Worm (Caenorhabditis elegans): ENCODE results near the gene C25F9.6.

Gene C25F9.6

DNA sequence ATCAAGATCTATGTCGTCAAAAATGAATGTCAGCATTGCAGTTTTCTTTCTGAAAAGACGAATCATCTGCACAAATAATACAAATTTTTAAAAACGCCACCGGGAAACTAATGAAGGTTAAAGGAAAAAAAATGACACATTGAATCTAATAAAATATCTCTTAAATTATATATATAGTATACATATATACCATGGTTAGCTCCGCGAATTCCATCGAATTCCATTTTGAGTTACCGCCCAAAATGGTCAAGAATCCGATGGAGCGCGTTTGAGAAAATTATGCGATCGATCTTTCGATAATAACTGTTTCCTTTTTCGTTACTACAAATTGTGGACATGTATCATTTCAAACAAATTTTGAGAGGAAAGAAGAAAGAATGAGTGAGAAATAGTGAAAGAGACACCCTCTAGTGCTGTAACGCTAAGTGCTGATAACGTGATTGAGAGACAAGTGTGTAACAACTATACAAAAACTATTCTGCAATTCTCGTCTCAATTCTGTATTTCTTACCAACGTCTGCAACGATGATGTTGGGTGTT lies at the start of gene C25F9.6, which contains the start of gene C25F9.10:
Gene C25F9.6 (minus strand): TSS at position 51 of the 540 bp plus-strand sequence.
Gene C25F9.10 (plus strand): TSS at position 454 of the 540 bp plus-strand sequence.
- no peak for TF ChIP-seq unc-62 (GFP tag; optimal IDR thresholded peaks at IDR 0.05)

DNA sequence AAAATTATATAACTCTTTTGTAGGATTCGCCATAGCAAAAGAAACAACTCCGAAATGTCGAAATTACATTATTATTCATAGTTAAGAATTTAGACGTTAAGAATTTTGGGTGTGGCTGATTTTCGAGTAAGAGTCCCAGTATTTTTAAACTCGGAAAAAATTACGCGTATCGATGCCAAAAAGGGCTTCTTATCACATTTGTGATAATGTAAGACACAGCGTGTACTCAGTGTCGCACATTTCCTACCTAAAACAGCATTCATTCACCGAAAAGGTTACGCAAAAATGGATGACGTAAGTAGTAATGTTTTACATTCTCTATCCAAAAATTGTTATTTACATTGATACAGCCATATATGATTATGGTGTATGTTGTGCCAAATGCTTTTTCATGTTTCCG lies 44.4 kb upstream of the C25F9.6 start, which contains the start of gene M04C3.5:
Gene M04C3.5 (plus strand): TSS at position 190 of the 400 bp plus-strand sequence.
- no peak for TF ChIP-seq unc-62 (GFP tag; optimal IDR thresholded peaks at IDR 0.05)

DNA sequence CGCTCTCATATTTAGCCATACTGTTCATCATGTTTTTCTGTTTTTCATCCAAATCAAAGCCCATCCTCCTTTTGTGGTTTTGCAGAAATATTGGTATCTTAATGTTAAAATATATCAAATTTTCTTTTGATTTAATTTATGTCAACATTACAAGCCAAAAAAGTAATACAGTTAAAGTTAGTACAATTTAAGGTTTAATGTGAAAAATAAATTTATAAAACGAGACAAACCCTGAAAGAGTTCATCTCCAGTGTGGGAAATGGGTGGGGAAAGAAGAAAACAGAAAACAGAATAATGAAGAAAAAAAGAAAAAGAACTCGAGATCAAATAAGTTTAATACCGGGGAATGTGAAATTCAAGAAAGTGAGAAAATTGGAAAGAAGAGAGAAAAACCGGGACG lies 43.7 kb upstream of the C25F9.6 start, which contains the start of gene M04C3.2:
Gene M04C3.2 (minus strand): TSS at position 101 of the 400 bp plus-strand sequence.
- TF ChIP-seq unc-62 (GFP tag; optimal IDR thresholded peaks at IDR 0.05) = no peak

DNA sequence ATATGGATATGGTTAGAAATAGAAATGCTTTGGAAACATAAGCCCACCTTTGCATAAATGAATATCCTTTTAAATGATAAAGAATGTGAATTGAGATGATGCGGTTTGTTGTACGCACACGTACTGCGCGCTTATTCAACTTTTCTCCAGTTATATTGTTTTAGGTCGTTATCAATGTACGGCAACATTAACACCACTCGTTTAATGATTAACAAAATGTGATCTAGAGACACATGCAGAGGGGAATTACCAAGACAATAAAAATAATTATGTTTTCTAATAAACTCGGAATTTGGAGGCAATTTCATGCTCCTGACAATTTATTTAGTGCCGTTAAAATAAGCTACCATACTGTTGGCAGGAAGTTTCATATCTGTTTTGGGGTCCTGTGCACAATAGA lies 40.3 kb upstream of the C25F9.6 start, which contains the start of gene M04C3.1:
Gene M04C3.1 (minus strand): TSS at position 164 of the 400 bp plus-strand sequence.
- TF ChIP-seq unc-62 (GFP tag; optimal IDR thresholded peaks at IDR 0.05) = no peak

DNA sequence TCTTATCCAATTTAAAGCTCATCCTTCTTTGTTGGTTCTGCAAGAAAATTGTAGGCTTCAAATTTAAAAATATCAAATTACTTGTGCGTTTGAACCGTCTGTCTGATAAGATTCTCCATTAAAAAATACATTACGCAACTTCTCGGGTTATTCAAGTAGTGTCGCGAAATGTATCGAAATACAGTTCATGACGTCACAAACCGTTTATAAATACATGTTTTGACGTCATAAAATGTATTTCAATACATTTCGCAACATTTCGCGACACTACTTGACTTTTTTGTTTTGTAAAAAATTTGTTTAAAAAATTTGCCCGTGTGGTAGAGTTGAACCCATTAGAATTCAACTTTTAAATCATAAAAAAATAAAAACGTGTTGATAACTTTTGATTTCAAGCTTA lies 38.5 kb upstream of the C25F9.6 start:
- TF ChIP-seq unc-62 (GFP tag; optimal IDR thresholded peaks at IDR 0.05) = no peak

DNA sequence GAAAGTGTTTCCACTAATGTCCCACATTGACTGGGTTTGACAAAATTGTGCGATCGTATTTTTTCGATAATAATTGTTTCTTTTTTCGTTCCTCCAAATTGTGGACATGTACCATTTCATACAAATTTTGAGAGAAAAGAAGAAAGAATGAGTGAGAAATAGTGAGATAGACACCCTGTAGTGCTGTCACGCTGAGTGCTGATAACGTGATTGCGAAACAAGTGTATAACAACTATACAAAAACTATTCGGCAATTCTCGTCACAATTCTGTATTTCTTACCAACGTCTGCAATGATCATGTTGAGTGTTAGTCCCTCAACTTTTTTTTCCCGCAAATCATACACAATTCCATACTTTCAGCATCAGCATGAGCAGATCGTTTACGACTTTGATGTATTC lies 31.2 kb upstream of the C25F9.6 start, which contains the start of gene C25F9.14:
Gene C25F9.14 (plus strand): TSS at position 178 of the 400 bp plus-strand sequence.
- no peak for TF ChIP-seq unc-62 (GFP tag; optimal IDR thresholded peaks at IDR 0.05)

DNA sequence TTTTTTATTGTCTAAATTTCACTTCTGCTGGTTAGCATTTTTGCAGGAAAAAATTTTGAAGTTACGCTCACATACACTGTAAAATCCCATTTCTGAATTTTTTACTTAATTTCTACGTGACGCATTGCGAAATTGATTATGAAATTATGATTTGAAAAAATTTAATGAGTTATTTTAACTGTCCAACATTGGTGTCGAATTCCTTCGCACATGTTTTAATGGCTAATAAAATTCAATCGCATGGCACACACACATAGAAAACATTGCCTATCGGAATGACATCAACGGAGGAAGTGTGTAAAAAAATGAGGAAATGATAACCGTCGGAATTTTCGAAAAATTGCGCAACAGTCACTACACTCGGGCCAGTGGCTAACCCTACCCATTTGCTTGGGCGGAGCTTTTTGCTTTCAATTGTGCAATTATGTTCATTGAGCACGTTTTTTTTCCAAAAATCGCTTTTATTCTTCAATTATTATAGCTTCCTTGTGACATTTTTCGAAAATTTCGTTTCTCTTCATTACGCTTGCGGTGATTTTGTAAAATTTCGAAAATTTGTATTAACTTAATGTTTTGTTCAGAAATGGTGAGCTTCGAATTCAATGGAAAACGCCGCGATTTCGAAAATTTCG lies 28.8 kb upstream of the C25F9.6 start, which contains the start of gene C25F9.16:
Gene C25F9.16 (plus strand): TSS at position 582 of the 632 bp plus-strand sequence.
- TF ChIP-seq unc-62 (GFP tag; optimal IDR thresholded peaks at IDR 0.05) = no peak

DNA sequence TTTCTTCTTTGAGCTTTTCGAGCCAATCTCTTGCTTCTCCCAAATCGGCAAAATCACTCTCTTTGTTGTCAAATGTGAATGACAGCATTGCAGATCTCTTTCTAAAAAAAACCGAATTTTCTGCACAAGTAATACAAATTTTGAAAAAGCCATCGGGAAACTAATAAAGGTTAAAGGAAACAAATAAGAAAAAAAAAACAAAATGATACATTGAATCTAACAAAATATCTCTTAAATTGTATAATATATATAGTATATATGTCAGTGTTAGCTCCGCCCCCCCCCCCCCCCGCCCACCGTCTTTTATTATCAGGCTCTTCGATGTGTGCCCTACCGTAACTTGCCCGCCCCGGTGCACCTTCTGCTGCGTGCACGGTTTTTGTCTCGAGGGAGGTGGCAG lies 27.8 kb upstream of the C25F9.6 start, which contains the start of gene C25F9.11:
Gene C25F9.11 (minus strand): TSS at position 101 of the 400 bp plus-strand sequence.
- no peak for TF ChIP-seq unc-62 (GFP tag; optimal IDR thresholded peaks at IDR 0.05)

DNA sequence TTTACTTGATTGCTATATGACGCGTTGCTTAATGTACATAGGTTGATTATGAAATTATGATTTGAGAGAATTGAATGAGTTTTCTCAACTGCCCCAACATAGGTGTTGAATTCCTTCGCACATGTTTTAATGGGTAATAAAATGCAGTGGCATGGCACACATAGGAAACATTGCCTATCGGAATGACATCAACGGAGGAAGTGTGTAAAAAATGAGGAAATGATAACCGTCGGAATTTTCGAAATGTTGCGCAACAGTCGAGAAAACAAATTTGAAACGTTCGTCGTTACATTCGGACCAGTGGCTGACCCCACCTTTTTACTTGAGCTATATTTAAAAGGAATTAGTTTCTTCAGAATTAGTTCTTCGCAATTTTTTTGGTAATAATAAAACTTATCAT lies 26.9 kb upstream of the C25F9.6 start:
- TF ChIP-seq unc-62 (GFP tag; optimal IDR thresholded peaks at IDR 0.05) = no peak

DNA sequence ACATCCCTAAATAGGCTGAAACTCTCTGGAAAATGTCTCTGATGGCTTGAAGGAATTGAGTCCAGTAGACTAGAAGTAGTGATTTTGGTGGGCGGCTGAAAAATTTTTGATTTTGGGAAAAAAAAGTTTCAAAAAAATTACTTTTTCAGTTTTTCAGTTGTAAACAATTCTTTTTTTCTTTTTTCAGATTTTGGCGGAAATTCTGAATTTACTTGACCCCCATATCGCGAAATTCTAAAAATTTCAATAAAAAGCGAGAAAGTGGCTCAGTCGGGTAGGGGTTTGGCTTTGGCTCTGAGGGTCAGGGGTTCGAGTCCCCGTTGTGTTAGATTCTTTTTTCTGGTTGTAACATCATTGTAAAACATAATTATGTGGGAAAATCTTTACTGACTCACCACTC lies 25.9 kb upstream of the C25F9.6 start, which contains the start of gene srw-85:
Gene srw-85 (minus strand): TSS at position 101 of the 400 bp plus-strand sequence.
- TF ChIP-seq unc-62 (GFP tag; optimal IDR thresholded peaks at IDR 0.05) = no peak

DNA sequence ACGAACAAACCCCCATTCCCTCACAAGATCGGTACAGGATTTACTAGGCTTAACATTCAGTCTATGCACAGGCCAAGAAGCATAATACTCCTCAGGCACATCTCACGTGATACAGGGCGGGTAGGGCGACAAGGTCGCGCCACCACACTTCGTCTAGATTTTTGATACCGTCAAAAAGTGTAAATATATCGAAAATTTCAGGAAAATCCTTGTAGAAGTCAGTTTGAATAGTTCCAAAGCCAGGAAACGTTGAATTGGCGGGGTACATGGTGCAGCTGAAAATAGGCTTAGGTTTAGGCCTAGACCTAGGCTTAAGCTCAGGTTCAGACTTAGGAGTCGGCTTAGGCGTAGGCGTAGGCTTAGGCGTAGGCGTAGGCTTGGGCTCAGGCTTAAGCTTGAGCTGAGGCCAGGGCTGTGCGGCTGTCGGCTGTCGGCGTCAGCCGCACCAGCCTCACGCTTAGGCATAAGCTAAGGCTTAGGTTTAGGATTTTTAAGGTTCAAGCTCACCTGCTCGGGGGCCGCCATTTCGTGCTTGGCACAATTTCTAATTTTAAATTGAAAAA lies 25.3 kb upstream of the C25F9.6 start:
- TF ChIP-seq unc-62 (GFP tag; optimal IDR thresholded peaks at IDR 0.05) = no peak

DNA sequence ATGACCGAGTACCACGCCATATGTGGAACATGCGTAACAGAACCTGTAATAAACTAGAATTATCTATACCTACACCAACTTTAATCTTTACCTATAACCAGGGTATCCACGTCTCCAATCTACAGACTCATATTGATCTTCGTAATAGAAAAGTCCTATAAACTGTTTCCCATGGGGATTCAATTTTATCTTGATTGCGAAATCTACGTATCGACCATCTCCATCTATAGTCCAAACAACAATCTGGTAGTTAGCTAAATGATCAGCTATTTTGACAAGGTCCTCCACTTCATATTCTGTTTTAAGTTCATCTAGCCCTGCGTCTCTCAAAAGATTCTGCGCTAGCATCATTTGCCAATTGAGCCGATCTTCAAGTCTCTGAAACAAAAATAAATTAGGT lies 24.5 kb upstream of the C25F9.6 start:
- TF ChIP-seq unc-62 (GFP tag; optimal IDR thresholded peaks at IDR 0.05) = no peak

DNA sequence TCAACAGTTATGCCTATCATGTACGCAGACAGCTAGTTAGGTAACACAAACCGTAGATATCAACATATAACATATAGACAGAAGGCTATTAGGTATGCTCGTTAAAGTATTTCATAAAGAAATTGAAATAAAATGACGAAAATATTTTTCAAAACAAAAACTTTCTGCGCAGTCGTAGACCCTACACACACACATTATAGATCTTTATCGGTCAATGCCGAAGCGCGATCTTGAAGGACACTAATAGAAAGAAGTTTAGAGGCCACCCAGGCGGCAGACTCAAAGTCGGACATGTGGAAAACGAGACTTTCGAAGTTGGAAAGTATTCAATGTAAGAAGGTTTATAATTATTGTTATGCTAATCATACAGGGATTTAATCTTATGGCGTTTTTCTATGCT lies 23.8 kb upstream of the C25F9.6 start:
- TF ChIP-seq unc-62 (GFP tag; optimal IDR thresholded peaks at IDR 0.05) = no peak

DNA sequence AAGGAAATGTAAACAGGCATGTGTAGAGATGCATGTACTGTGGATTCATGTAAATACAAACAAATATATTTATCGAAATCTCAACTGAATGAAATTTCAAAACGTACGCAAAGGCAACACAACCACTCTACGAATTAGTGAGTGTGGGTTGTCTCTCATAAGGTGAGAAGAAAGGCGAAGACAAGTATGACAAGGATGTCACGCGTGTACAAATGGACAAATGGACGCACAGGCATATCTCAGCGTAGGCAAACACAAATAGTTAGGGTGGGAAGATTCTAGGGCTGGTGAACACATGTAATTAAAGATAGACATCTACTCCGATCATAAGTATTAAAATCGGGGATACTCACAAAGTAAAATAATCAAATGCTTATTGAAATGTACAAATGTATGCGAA lies 23.0 kb upstream of the C25F9.6 start:
- TF ChIP-seq unc-62 (GFP tag; optimal IDR thresholded peaks at IDR 0.05) = no peak

DNA sequence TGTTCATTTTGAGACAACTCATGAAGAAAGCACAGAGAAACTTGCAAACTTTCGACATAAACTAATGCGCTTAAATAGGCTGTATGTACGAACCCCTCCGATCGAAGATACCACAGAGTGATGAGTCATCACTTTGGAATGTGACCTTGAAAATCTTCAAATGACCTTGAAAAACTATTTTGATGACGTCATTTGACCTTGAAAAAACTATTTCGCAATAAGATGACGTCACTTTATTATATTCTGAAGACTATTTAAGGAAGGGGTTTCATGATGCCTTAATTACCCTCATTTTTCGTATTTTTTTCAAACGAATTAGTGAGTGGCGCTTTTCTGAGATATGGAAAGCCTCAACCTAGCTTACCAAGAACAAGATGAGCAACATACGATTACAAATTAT lies 16.0 kb upstream of the C25F9.6 start, which contains the start of gene C25F9.2:
Gene C25F9.2 (plus strand): TSS at position 341 of the 400 bp plus-strand sequence.
- TF ChIP-seq unc-62 (GFP tag; optimal IDR thresholded peaks at IDR 0.05) = no peak

DNA sequence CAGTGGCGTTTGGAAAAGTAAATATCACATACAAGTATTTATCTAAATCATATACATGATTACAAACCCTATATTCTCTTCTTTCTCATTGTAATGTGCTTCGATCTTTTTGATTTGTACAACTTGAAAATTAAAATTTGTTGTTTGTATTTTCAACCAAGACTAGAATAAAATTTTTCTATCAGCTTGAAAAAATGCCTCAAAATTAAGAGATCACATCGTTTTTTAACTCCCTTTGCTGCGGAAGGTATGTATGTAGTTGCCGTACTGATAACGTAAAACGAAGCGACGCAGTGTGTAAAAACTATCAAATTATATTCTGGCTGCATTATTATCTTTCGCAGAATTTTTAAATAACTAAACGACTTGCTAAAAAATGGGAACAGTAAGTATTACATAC lies 12.7 kb upstream of the C25F9.6 start, which contains the start of gene C25F9.15:
Gene C25F9.15 (plus strand): TSS at position 301 of the 400 bp plus-strand sequence.
- TF ChIP-seq unc-62 (GFP tag; optimal IDR thresholded peaks at IDR 0.05) = no peak
